Fruit fly (Drosophila melanogaster): ENCODE data around the gene CG12213.

The CG12213 gene

DNA sequence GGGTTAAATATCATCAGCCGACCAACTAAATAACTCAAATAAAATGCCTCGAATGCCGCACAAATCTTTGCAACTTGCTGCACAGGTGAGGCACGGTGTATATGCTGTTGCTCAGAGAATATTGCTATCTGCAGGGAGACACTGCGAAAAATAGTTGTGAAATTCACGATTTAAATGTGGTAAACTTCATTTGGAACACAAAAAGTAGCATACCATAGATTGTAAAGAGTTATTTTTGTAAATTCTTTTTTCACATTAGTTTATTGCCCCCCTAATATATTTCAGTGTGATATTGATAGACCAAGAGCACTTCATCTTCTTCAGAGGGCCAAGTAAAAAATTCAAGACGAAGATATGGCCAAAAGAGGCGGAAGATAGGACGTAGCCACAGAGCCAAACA, 46.9 kb downstream of the CG12213 start (continued):
- TF ChIP-seq Oaz (GFP tag; IDR thresholded peaks at IDR 0.05), result no peak
- peak; percentile 23; the same call in 1 of the 2 replicates for TF ChIP-seq CG17328 (GFP tag; IDR thresholded peaks at IDR 0.05)
- TF ChIP-seq chn (GFP tag; optimal IDR thresholded peaks at IDR 0.05), result no peak
- no peak for TF ChIP-seq Opbp (GFP tag; IDR thresholded peaks at IDR 0.05; ENCODE audit: partially characterized antibody)
- no peak for TF ChIP-seq Blimp-1 (GFP tag; optimal IDR thresholded peaks at IDR 0.05)
- TF ChIP-seq lmd (GFP tag; IDR thresholded peaks at IDR 0.05), result peak; percentile 52; the same call in 1 of the 2 replicates
- no peak for TF ChIP-seq CG15479 (GFP tag; optimal IDR thresholded peaks at IDR 0.05)
- no peak for TF ChIP-seq br (optimal IDR thresholded peaks at IDR 0.05)
- TF ChIP-seq slp2 (GFP tag; optimal IDR thresholded peaks at IDR 0.05), result no peak
- peak; percentile 52 for TF ChIP-seq lab (GFP tag; optimal IDR thresholded peaks at IDR 0.05)
- TF ChIP-seq CG13775 (GFP tag; optimal IDR thresholded peaks at IDR 0.05), result peak; percentile 11
- no peak for TF ChIP-seq Nf-YA (GFP tag; IDR thresholded peaks at IDR 0.05)
- TF ChIP-seq Xrp1 (GFP tag; IDR thresholded peaks at IDR 0.05), result peak; percentile 40; the same call in 1 of the 2 replicates
- no peak for TF ChIP-seq tio (GFP tag; optimal IDR thresholded peaks at IDR 0.05)
- TF ChIP-seq wek (GFP tag; optimal IDR thresholded peaks at IDR 0.05), result no peak
- no peak for TF ChIP-seq Pdp1 (GFP tag; optimal IDR thresholded peaks at IDR 0.05)
- no peak for TF ChIP-seq phol (tag; optimal IDR thresholded peaks at IDR 0.05)
- no peak for TF ChIP-seq MESR4 (GFP tag; optimal IDR thresholded peaks at IDR 0.05)
- TF ChIP-seq CG15011 (GFP tag; optimal IDR thresholded peaks at IDR 0.05), result no peak
- TF ChIP-seq slbo (GFP tag; IDR thresholded peaks at IDR 0.05), result peak; percentile 43; the same call in 1 of the 2 replicates
- TF ChIP-seq Trl (optimal IDR thresholded peaks at IDR 0.05), result no peak
- no peak for TF ChIP-seq Trl (GFP tag; optimal IDR thresholded peaks at IDR 0.05)
- TF ChIP-seq wdn (GFP tag; IDR thresholded peaks at IDR 0.05), result no peak
- no peak for TF ChIP-seq CG6272 (GFP tag; IDR thresholded peaks at IDR 0.05)
- no peak for TF ChIP-seq sob (GFP tag; IDR thresholded peaks at IDR 0.05)
- no peak for TF ChIP-seq D19A (tag; optimal IDR thresholded peaks at IDR 0.05)
- TF ChIP-seq CG11247 (GFP tag; IDR thresholded peaks at IDR 0.05), result no peak
- TF ChIP-seq sens-2 (GFP tag; IDR thresholded peaks at IDR 0.05), result no peak
- no peak for TF ChIP-seq CG3726 (GFP tag; IDR thresholded peaks at IDR 0.05)
- TF ChIP-seq CG10431 (GFP tag; optimal IDR thresholded peaks at IDR 0.05), result no peak
- no peak for TF ChIP-seq gcm (GFP tag; optimal IDR thresholded peaks at IDR 0.05)
- 0 out of 3 replicates have a peak, but pooled peaks have one; percentile 22 for TF ChIP-seq ci (GFP tag; IDR thresholded peaks at IDR 0.05)
- TF ChIP-seq D19B (GFP tag; optimal IDR thresholded peaks at IDR 0.05), result no peak
- TF ChIP-seq CG12236 (GFP tag; optimal IDR thresholded peaks at IDR 0.05), result no peak
- TF ChIP-seq cato (GFP tag; optimal IDR thresholded peaks at IDR 0.05; ENCODE audit: borderline replicate concordance), result no peak
- peak; percentile 40 for TF ChIP-seq nom (GFP tag; optimal IDR thresholded peaks at IDR 0.05)
- no peak for TF ChIP-seq Dip2 (GFP tag; IDR thresholded peaks at IDR 0.05)
- 0 out of 2 replicates have a peak, but pooled peaks have one; percentile 19 for TF ChIP-seq peb (GFP tag; IDR thresholded peaks at IDR 0.05)
- TF ChIP-seq CG9437 (GFP tag; optimal IDR thresholded peaks at IDR 0.05), result no peak
- no peak for TF ChIP-seq Sry-δ (GFP tag; optimal IDR thresholded peaks at IDR 0.05)
- TF ChIP-seq mld (GFP tag; IDR thresholded peaks at IDR 0.05; ENCODE audit: partially characterized antibody), result no peak
- TF ChIP-seq hkb (optimal IDR thresholded peaks at IDR 0.05), result no peak
- TF ChIP-seq hkb (GFP tag; IDR thresholded peaks at IDR 0.05), result peak; percentile 51; the same call in 1 of the 2 replicates
- TF ChIP-seq CG10321 (GFP tag; IDR thresholded peaks at IDR 0.05), result no peak
- TF ChIP-seq Nf-YC (tag; optimal IDR thresholded peaks at IDR 0.05), result no peak
- no peak for TF ChIP-seq Kr (GFP tag; optimal IDR thresholded peaks at IDR 0.05)
- peak; percentile 52 for TF ChIP-seq Ptx1 (GFP tag; IDR thresholded peaks at IDR 0.05)
- peak; percentile 46; the same call in 2 of the 3 replicates for TF ChIP-seq tgo (GFP tag; IDR thresholded peaks at IDR 0.05)
- TF ChIP-seq B-H1 (GFP tag; IDR thresholded peaks at IDR 0.05), result peak; percentile 50; the same call in 2 of the 3 replicates
- TF ChIP-seq CG12769 (tag; optimal IDR thresholded peaks at IDR 0.05), result peak; percentile 20
- no peak for TF ChIP-seq ems (GFP tag; optimal IDR thresholded peaks at IDR 0.05)
- TF ChIP-seq Side (GFP tag; optimal IDR thresholded peaks at IDR 0.05), result no peak
- no peak for TF ChIP-seq CG18764 (GFP tag; optimal IDR thresholded peaks at IDR 0.05)
